Worm (Caenorhabditis elegans) whole organism, L3 larva: ENCODE data around the gene srlf-3.

ENCODE experiments used
- R02D3.7 ChIP-seq: fragments of 150-350 bp; optimal IDR thresholded peaks from 2 replicates; lab custom pipeline; 2014; ENCODE audit warnings: missing biosample characterization, missing genetic modification characterization
- ZK546.5 ChIP-seq: sonication (generic microtip); optimal IDR thresholded peaks from 2 replicates; lab custom pipeline; 2017; ENCODE audit warnings: missing biosample characterization, missing genetic modification characterization
- aly-2 ChIP-seq: fragments of 150-350 bp; optimal IDR thresholded peaks from 2 replicates; lab custom pipeline; 2014; ENCODE audit warnings: missing biosample characterization, missing genetic modification characterization
- ama-1 ChIP-seq: fragments of 150-350 bp; optimal IDR thresholded peaks from 2 replicates; lab custom pipeline; 2018
- ceh-16 ChIP-seq: sonication (generic microtip); optimal IDR thresholded peaks from 2 replicates; lab custom pipeline; 2017; ENCODE audit warnings: missing biosample characterization, missing genetic modification characterization
- ceh-28 ChIP-seq: fragments of 150-350 bp; optimal IDR thresholded peaks from 2 replicates; lab custom pipeline; 2014; ENCODE audit warnings: missing biosample characterization, missing genetic modification reagents, missing genetic modification characterization
- ceh-82 ChIP-seq: fragments of 150-350 bp; optimal IDR thresholded peaks from 2 replicates; lab custom pipeline; 2014; ENCODE audit warnings: missing biosample characterization, missing genetic modification characterization
- daf-12 ChIP-seq: fragments of 150-350 bp; optimal IDR thresholded peaks from 2 replicates; lab custom pipeline; 2014; ENCODE audit warnings: missing biosample characterization, missing genetic modification reagents, missing genetic modification characterization
- egl-27 ChIP-seq: sonication (generic microtip); optimal IDR thresholded peaks from 4 replicates; lab custom pipeline; 2017; ENCODE audit warnings: missing biosample characterization, missing genetic modification reagents, missing genetic modification characterization
- egl-5 ChIP-seq: fragments of 150-350 bp; optimal IDR thresholded peaks from 2 replicates; lab custom pipeline; 2017; ENCODE audit warnings: missing biosample characterization, missing genetic modification reagents, missing genetic modification characterization, inconsistent platforms
- elt-1 ChIP-seq: fragments of 150-350 bp; optimal IDR thresholded peaks from 2 replicates; lab custom pipeline; 2014; ENCODE audit warnings: missing biosample characterization, missing genetic modification characterization
- elt-2 ChIP-seq: sonication (generic microtip); optimal IDR thresholded peaks from 2 replicates; lab custom pipeline; 2016; ENCODE audit warnings: missing genetic modification reagents, mild to moderate bottlenecking, missing genetic modification characterization, missing compliant biosample characterization
- elt-3 ChIP-seq, 3 experiments: fragments of 150-350 bp in 1 of 3; sonication (generic microtip) in 2 of 3; optimal IDR thresholded peaks; 2 replicates in 2 of 3; 4 replicates in 1 of 3; lab custom pipeline; 2014 to 2017; ENCODE audit warnings: missing biosample characterization in 3 of 3, missing genetic modification characterization in 3 of 3
- eor-1 ChIP-seq, 2 experiments: fragments of 150-350 bp; optimal IDR thresholded peaks; 2 replicates each; lab custom pipeline; 2014 to 2018; ENCODE audit warnings: missing biosample characterization in 2 of 2, missing genetic modification characterization in 2 of 2
- fkh-10 ChIP-seq: sonication (generic microtip); optimal IDR thresholded peaks from 2 replicates; lab custom pipeline; 2017; ENCODE audit warnings: missing biosample characterization, missing genetic modification reagents, missing genetic modification characterization
- fkh-2 ChIP-seq: fragments of 150-350 bp; optimal IDR thresholded peaks from 2 replicates; lab custom pipeline; 2014; ENCODE audit warnings: missing biosample characterization, missing genetic modification reagents, missing genetic modification characterization
- fos-1 ChIP-seq: fragments of 150-350 bp; optimal IDR thresholded peaks from 2 replicates; lab custom pipeline; 2014; ENCODE audit warnings: missing biosample characterization, missing genetic modification characterization
- hmg-11 ChIP-seq: sonication (generic microtip); optimal IDR thresholded peaks from 2 replicates; lab custom pipeline; 2016; ENCODE audit warnings: missing genetic modification characterization, missing compliant biosample characterization
- jun-1 ChIP-seq: fragments of 150-350 bp; optimal IDR thresholded peaks from 2 replicates; lab custom pipeline; 2014; ENCODE audit warnings: missing biosample characterization, missing genetic modification reagents, missing genetic modification characterization
- lin-15B ChIP-seq: fragments of 150-350 bp; optimal IDR thresholded peaks from 2 replicates; lab custom pipeline; 2014; ENCODE audit warnings: missing biosample characterization, missing genetic modification characterization
- lin-39 ChIP-seq: fragments of 150-350 bp; optimal IDR thresholded peaks from 2 replicates; lab custom pipeline; 2018; ENCODE audit warnings: missing biosample characterization, missing genetic modification reagents, missing genetic modification characterization
- lsy-12 ChIP-seq: sonication (generic microtip); optimal IDR thresholded peaks from 2 replicates; lab custom pipeline; 2016; ENCODE audit warnings: mild to moderate bottlenecking, missing genetic modification characterization, missing compliant biosample characterization
- mdl-1 ChIP-seq: fragments of 150-350 bp; optimal IDR thresholded peaks from 2 replicates; lab custom pipeline; 2014; ENCODE audit warnings: missing biosample characterization, missing genetic modification characterization
- mml-1 ChIP-seq: fragments of 150-350 bp; sonication (generic microtip); optimal IDR thresholded peaks from 3 replicates; lab custom pipeline; 2014; ENCODE audit warnings: missing biosample characterization, missing genetic modification characterization
- nfya-1 ChIP-seq: sonication (generic microtip); optimal IDR thresholded peaks from 2 replicates; lab custom pipeline; 2017; ENCODE audit warnings: missing genetic modification characterization, mild to moderate bottlenecking, missing compliant biosample characterization, antibody characterized with exemption, moderate library complexity; ENCODE audit not compliant: insufficient read depth
- nhr-11 ChIP-seq: fragments of 150-350 bp; optimal IDR thresholded peaks from 2 replicates; lab custom pipeline; 2014; ENCODE audit warnings: missing biosample characterization, missing genetic modification characterization
- nhr-12 ChIP-seq: fragments of 150-350 bp; optimal IDR thresholded peaks from 2 replicates; lab custom pipeline; 2014; ENCODE audit warnings: missing biosample characterization, missing genetic modification characterization
- nhr-23 ChIP-seq: fragments of 150-350 bp; optimal IDR thresholded peaks from 2 replicates; lab custom pipeline; 2014; ENCODE audit warnings: missing biosample characterization, missing genetic modification reagents, missing genetic modification characterization
- nhr-25 ChIP-seq: sonication (generic microtip); optimal IDR thresholded peaks from 2 replicates; lab custom pipeline; 2017; ENCODE audit warnings: missing biosample characterization, missing genetic modification characterization
- nhr-28 ChIP-seq: fragments of 150-350 bp; optimal IDR thresholded peaks from 2 replicates; lab custom pipeline; 2014; ENCODE audit warnings: missing biosample characterization, missing genetic modification characterization
- nhr-43 ChIP-seq: sonication (generic microtip); optimal IDR thresholded peaks from 2 replicates; lab custom pipeline; 2016; ENCODE audit warnings: mild to moderate bottlenecking, missing genetic modification characterization, missing compliant biosample characterization; ENCODE audit not compliant: poor library complexity, severe bottlenecking
- nhr-67 ChIP-seq: fragments of 150-350 bp; optimal IDR thresholded peaks from 2 replicates; lab custom pipeline; 2014; ENCODE audit warnings: missing biosample characterization, missing genetic modification characterization
- nhr-76 ChIP-seq: fragments of 150-350 bp; sonication (generic microtip); optimal IDR thresholded peaks from 5 replicates; lab custom pipeline; 2014; ENCODE audit warnings: missing biosample characterization, missing genetic modification characterization
- nhr-77 ChIP-seq: fragments of 150-350 bp; optimal IDR thresholded peaks from 2 replicates; lab custom pipeline; 2014; ENCODE audit warnings: missing biosample characterization, missing genetic modification characterization
- pha-4 ChIP-seq: fragments of 150-350 bp; optimal IDR thresholded peaks from 2 replicates; lab custom pipeline; 2014; ENCODE audit warnings: missing biosample characterization, missing genetic modification reagents, missing genetic modification characterization
- sea-2 ChIP-seq: fragments of 150-350 bp; sonication (generic microtip); optimal IDR thresholded peaks from 4 replicates; lab custom pipeline; 2014; ENCODE audit warnings: missing biosample characterization, missing genetic modification reagents, missing genetic modification characterization
- skn-1 ChIP-seq: fragments of 150-350 bp; optimal IDR thresholded peaks from 2 replicates; lab custom pipeline; 2014; ENCODE audit warnings: missing biosample characterization, missing genetic modification characterization
- snpc-4 ChIP-seq: fragments of 150-350 bp; optimal IDR thresholded peaks from 2 replicates; lab custom pipeline; 2014; ENCODE audit warnings: missing biosample characterization, missing genetic modification characterization
- unc-39 ChIP-seq: sonication (generic microtip); optimal IDR thresholded peaks from 4 replicates; lab custom pipeline; 2017; ENCODE audit warnings: missing biosample characterization, missing genetic modification characterization
- unc-62 ChIP-seq: fragments of 150-350 bp; sonication (generic microtip); optimal IDR thresholded peaks from 4 replicates; lab custom pipeline; 2014; ENCODE audit warnings: missing biosample characterization, missing genetic modification reagents, missing genetic modification characterization
- zag-1 ChIP-seq: fragments of 150-350 bp; optimal IDR thresholded peaks from 2 replicates; lab custom pipeline; 2014; ENCODE audit warnings: missing biosample characterization, missing genetic modification characterization
- ztf-11 ChIP-seq: fragments of 150-350 bp; optimal IDR thresholded peaks from 2 replicates; lab custom pipeline; 2014; ENCODE audit warnings: missing biosample characterization, missing genetic modification characterization
- ztf-4 ChIP-seq: fragments of 150-350 bp; optimal IDR thresholded peaks from 2 replicates; lab custom pipeline; 2014; ENCODE audit warnings: missing biosample characterization, missing genetic modification characterization

Gene srlf-3

DNA sequence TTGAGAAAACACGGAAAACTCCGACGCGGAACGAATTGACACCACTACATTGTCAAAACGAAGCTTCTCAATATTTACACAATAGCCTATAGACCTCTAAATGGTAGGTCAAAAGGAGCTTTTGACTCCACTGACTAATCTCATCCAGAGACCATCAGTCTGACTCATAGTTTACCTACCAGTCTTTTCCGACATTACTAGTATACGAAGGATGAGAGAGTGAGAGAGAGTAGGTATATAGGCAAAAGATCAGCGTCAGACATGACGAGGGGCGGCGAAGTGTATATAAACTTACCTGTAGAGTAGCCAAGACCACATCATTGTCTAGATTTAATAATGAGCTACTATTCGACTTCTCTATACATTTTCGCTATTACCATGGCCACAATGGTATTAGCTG is at the start of gene srlf-3:
TSS of gene srlf-3 (plus strand) at position 301 of the 400 bp plus-strand sequence.
- no peak for TF ChIP-seq unc-62 (GFP tag; lab: Kevin White, UChicago)
- TF ChIP-seq ztf-11 (tag; lab: Kevin White, UChicago) = no peak
- TF ChIP-seq fkh-10 (GFP tag; lab: Kevin White, UChicago) = no peak
- no peak for TF ChIP-seq ceh-82 (tag; lab: Kevin White, UChicago)
- TF ChIP-seq lin-39 (tag; lab: Kevin White, UChicago) = no peak
- no peak for TF ChIP-seq nhr-76
- no peak for TF ChIP-seq fkh-2 (tag; lab: Kevin White, UChicago)
- TF ChIP-seq nhr-11 = no peak
- TF ChIP-seq elt-2 (tag; lab: Kevin White, UChicago) = no peak
- TF ChIP-seq ZK546.5 (tag; lab: Kevin White, UChicago) = no peak
- TF ChIP-seq nhr-25 = no peak
- TF ChIP-seq aly-2 (tag; lab: Kevin White, UChicago) = no peak
- TF ChIP-seq fos-1 (tag; lab: Kevin White, UChicago) = no peak
- TF ChIP-seq elt-1 (tag; lab: Kevin White, UChicago) = no peak

DNA sequence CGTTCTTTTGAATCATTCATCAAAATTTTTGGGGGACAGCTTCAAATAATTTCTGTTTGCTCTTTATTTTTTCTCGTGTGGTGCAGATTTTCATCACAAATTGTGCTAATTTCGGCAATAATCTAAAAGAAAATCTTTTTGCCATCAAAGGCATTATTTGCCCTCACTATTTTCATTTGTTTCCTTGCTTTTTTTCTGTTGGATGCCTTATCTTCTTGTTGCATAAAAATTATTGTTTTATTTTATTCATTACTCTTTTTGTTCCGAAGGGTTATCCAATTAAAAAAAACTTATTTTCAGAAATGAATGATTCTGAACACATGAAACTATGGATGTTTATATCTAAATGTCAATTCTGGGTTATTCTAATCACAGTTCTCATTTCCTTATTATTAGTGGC is 40.4 kb upstream of the srlf-3 start, which contains the start of gene T01B11.1:
TSS of gene T01B11.1 (plus strand) at position 301 of the 400 bp plus-strand sequence.
- TF ChIP-seq pha-4 (tag; lab: Kevin White, UChicago) = no peak
- no peak for TF ChIP-seq nhr-12 (tag; lab: Kevin White, UChicago)
- TF ChIP-seq mml-1 (tag; lab: Kevin White, UChicago) = no peak
- TF ChIP-seq nhr-77 (tag; lab: Kevin White, UChicago) = no peak
- no peak for TF ChIP-seq egl-5 (tag; lab: Kevin White, UChicago)
- TF ChIP-seq nhr-67 (tag; lab: Kevin White, UChicago) = no peak
- no peak for TF ChIP-seq fkh-10 (GFP tag; lab: Kevin White, UChicago)
- no peak for TF ChIP-seq aly-2 (tag; lab: Kevin White, UChicago)

DNA sequence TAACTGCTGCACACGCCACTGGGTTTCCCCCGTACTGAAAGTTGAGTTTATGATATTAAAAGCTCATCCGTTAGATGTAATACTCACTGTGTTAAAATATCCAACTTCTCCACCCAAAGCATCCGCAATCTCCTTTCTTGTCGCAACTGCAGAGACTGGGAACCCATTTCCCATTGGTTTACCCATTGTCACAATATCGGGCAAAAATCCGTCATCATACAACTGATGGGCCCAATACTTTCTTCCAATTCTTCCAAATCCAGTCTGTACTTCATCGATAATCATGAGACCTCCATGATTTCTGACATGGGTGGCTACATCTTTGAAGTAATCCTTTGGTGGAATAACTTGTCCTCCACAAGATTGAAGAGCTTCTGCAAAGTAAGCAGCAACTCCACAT is 37.4 kb upstream of the srlf-3 start:
- TF ChIP-seq fos-1 (tag; lab: Kevin White, UChicago) (no peak), nhr-12 (tag; lab: Kevin White, UChicago) (no peak), elt-1 (tag; lab: Kevin White, UChicago) (no peak), R02D3.7 (tag; lab: Kevin White, UChicago) (no peak), eor-1 (tag; optimal IDR thresholded peaks at IDR 0.05; lab: Kevin White, UChicago) (no peak), lin-39 (tag; lab: Kevin White, UChicago) (no peak)
- TF ChIP-seq, all 47 proteins: peak for 0

DNA sequence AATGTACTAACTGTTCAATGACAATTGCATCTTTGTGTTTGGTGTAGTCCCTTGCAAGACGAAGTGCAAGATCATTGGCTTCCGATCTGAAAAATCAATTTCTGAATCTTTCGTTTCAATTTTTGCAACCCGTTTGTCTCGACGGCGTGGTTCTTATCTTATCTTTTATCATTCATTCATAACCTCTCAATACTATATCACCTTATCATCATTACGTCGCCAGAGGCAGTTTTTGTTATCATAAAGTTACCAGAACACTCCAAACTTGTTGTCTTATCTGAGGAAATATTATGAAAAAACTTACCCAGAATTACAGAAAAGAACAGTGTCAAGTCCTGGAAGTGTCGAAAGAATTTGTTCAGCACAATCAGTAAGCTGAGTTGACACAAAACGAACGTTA is 36.7 kb upstream of the srlf-3 start:
- TF ChIP-seq ztf-11 (tag; lab: Kevin White, UChicago) (no peak), ztf-4 (no peak), lsy-12 (tag; lab: Kevin White, UChicago) (no peak), nhr-23 (tag; lab: Kevin White, UChicago) (peak; percentile 33), elt-2 (tag; lab: Kevin White, UChicago) (peak; percentile 94), sea-2 (GFP tag; lab: Kevin White, UChicago) (no peak), mdl-1 (tag; lab: Kevin White, UChicago) (no peak), ama-1 (no peak), fkh-10 (GFP tag; lab: Kevin White, UChicago) (no peak), elt-3 (tag; optimal IDR thresholded peaks at IDR 0.05; lab: Kevin White, UChicago) (peak in 2 of 3 experiments; percentile 40 to 88), nhr-67 (tag; lab: Kevin White, UChicago) (no peak), egl-5 (tag; lab: Kevin White, UChicago) (no peak), lin-39 (tag; lab: Kevin White, UChicago) (no peak), ceh-16 (tag; lab: Kevin White, UChicago) (no peak), eor-1 (tag; optimal IDR thresholded peaks at IDR 0.05; lab: Kevin White, UChicago) (no peak), nhr-12 (tag; lab: Kevin White, UChicago) (no peak), nhr-77 (tag; lab: Kevin White, UChicago) (no peak), zag-1 (tag; lab: Kevin White, UChicago) (no peak), nhr-76 (no peak), R02D3.7 (tag; lab: Kevin White, UChicago) (no peak), daf-12 (tag; lab: Kevin White, UChicago) (no peak), unc-62 (GFP tag; lab: Kevin White, UChicago) (no peak), nhr-43 (tag; lab: Kevin White, UChicago) (no peak), nhr-25 (no peak), ZK546.5 (tag; lab: Kevin White, UChicago) (no peak), pha-4 (tag; lab: Kevin White, UChicago) (peak; percentile 35), fos-1 (tag; lab: Kevin White, UChicago) (no peak), jun-1 (tag; lab: Kevin White, UChicago) (peak; percentile 64), snpc-4 (tag; lab: Kevin White, UChicago) (no peak), nfya-1 (tag; lab: Kevin White, UChicago) (no peak), hmg-11 (no peak), ceh-82 (tag; lab: Kevin White, UChicago) (no peak), nhr-11 (no peak), nhr-28 (no peak), egl-27 (tag; lab: Kevin White, UChicago) (no peak), mml-1 (tag; lab: Kevin White, UChicago) (no peak), elt-1 (tag; lab: Kevin White, UChicago) (no peak), lin-15B (tag; lab: Kevin White, UChicago) (no peak), aly-2 (tag; lab: Kevin White, UChicago) (no peak), ceh-28 (tag; lab: Kevin White, UChicago) (no peak), unc-39 (tag; lab: Kevin White, UChicago) (no peak), skn-1 (tag; lab: Kevin White, UChicago) (no peak)
